Fruit fly (Drosophila melanogaster): ENCODE data around the gene Eaf6.
A peak's percentile ranks its signal among the peaks of the same experiment; 100 is the strongest.

The Eaf6 gene

dm6 chr3L:5634188-5634894 is 26.2 kb upstream of the Eaf6 start (continued):
- no peak for TF ChIP-seq slp2 (GFP tag; optimal IDR thresholded peaks at IDR 0.05)
- no peak for TF ChIP-seq CG4854 (GFP tag; optimal IDR thresholded peaks at IDR 0.05)
- TF ChIP-seq Bdp1 (GFP tag; optimal IDR thresholded peaks at IDR 0.05), result no peak
- no peak for TF ChIP-seq Mad (GFP tag; optimal IDR thresholded peaks at IDR 0.05)
- no peak for TF ChIP-seq CG6272 (GFP tag; IDR thresholded peaks at IDR 0.05)
- TF ChIP-seq HHEX (GFP tag; optimal IDR thresholded peaks at IDR 0.05), result no peak
- TF ChIP-seq CG12155 (GFP tag; optimal IDR thresholded peaks at IDR 0.05), result no peak
- no peak for TF ChIP-seq CG32767 (GFP tag; IDR thresholded peaks at IDR 0.05)
- no peak for TF ChIP-seq ems (GFP tag; optimal IDR thresholded peaks at IDR 0.05)
- no peak for TF ChIP-seq CG17385 (GFP tag; optimal IDR thresholded peaks at IDR 0.05)
- TF ChIP-seq cad (GFP tag; optimal IDR thresholded peaks at IDR 0.05), result no peak
- no peak for TF ChIP-seq tx (GFP tag; optimal IDR thresholded peaks at IDR 0.05)
- no peak for TF ChIP-seq wdn (GFP tag; IDR thresholded peaks at IDR 0.05)
- TF ChIP-seq CG2889 (GFP tag; IDR thresholded peaks at IDR 0.05), result no peak
- no peak for TF ChIP-seq CG6175 (GFP tag; IDR thresholded peaks at IDR 0.05)
- TF ChIP-seq gsb-n (tag; optimal IDR thresholded peaks at IDR 0.05), result no peak
- no peak for TF ChIP-seq p53 (GFP tag; optimal IDR thresholded peaks at IDR 0.05)
- TF ChIP-seq CG34376 (GFP tag; optimal IDR thresholded peaks at IDR 0.05), result no peak
- peak; percentile 21; the same call in 1 of the 3 replicates for TF ChIP-seq row (GFP tag; IDR thresholded peaks at IDR 0.05)
- TF ChIP-seq chinmo (GFP tag; IDR thresholded peaks at IDR 0.05; ENCODE audit: partially characterized antibody), result peak; percentile 92; the same call in 3 of the 4 replicates
- TF ChIP-seq CG13287 (GFP tag; IDR thresholded peaks at IDR 0.05; ENCODE audit: partially characterized antibody), result no peak
- TF ChIP-seq Mes4 (GFP tag; optimal IDR thresholded peaks at IDR 0.05), result no peak
- no peak for TF ChIP-seq gsb (GFP tag; IDR thresholded peaks at IDR 0.05)
- no peak for TF ChIP-seq CG6683 (GFP tag; optimal IDR thresholded peaks at IDR 0.05)
- no peak for TF ChIP-seq HLH4C (GFP tag; IDR thresholded peaks at IDR 0.05; ENCODE audit: partially characterized antibody)
- no peak for TF ChIP-seq CG11093 (GFP tag; IDR thresholded peaks at IDR 0.05)
- no peak for TF ChIP-seq Myb (GFP tag; optimal IDR thresholded peaks at IDR 0.05)
- TF ChIP-seq CG3838 (GFP tag; optimal IDR thresholded peaks at IDR 0.05), result peak; percentile 65
- TF ChIP-seq slbo (GFP tag; IDR thresholded peaks at IDR 0.05), result no peak
- no peak for TF ChIP-seq ash1 (GFP tag; optimal IDR thresholded peaks at IDR 0.05)
- no peak for TF ChIP-seq CG15269 (tag; optimal IDR thresholded peaks at IDR 0.05)
- no peak for TF ChIP-seq fd64A (GFP tag; optimal IDR thresholded peaks at IDR 0.05)
- no peak for TF ChIP-seq cato (GFP tag; optimal IDR thresholded peaks at IDR 0.05; ENCODE audit: borderline replicate concordance)
- TF ChIP-seq CG6654 (GFP tag; optimal IDR thresholded peaks at IDR 0.05), result no peak
- peak in 1 of 2 experiments; percentile 32 for TF ChIP-seq bsh (GFP tag; optimal IDR thresholded peaks at IDR 0.05)
- TF ChIP-seq CG13775 (GFP tag; optimal IDR thresholded peaks at IDR 0.05), result no peak
- no peak for TF ChIP-seq HmgD (GFP tag; optimal IDR thresholded peaks at IDR 0.05)
- no peak for TF ChIP-seq Optix (GFP tag; IDR thresholded peaks at IDR 0.05)
- no peak for TF ChIP-seq B-H1 (GFP tag; IDR thresholded peaks at IDR 0.05)
- no peak for TF ChIP-seq shn (GFP tag; optimal IDR thresholded peaks at IDR 0.05)
- no peak for TF ChIP-seq Dek (tag; optimal IDR thresholded peaks at IDR 0.05)
- TF ChIP-seq CG9932 (GFP tag; IDR thresholded peaks at IDR 0.05), result no peak
- TF ChIP-seq tin (GFP tag; optimal IDR thresholded peaks at IDR 0.05), result no peak
- no peak for TF ChIP-seq CG11247 (GFP tag; IDR thresholded peaks at IDR 0.05)
- no peak for TF ChIP-seq CG10959 (GFP tag; IDR thresholded peaks at IDR 0.05)
- TF ChIP-seq Doc3 (GFP tag; IDR thresholded peaks at IDR 0.05; ENCODE audit: partially characterized antibody), result no peak
- TF ChIP-seq CG30403 (GFP tag; optimal IDR thresholded peaks at IDR 0.05), result no peak
- no peak for TF ChIP-seq CG10979 (tag; optimal IDR thresholded peaks at IDR 0.05)
- TF ChIP-seq ewg (GFP tag; optimal IDR thresholded peaks at IDR 0.05), result peak; percentile 79
- TF ChIP-seq trh (GFP tag; optimal IDR thresholded peaks at IDR 0.05), result no peak
- TF ChIP-seq CG3726 (GFP tag; IDR thresholded peaks at IDR 0.05), result no peak
